Worm (Caenorhabditis elegans) whole organism, late embryonic: ENCODE results near the gene C04E7.5.
"Not testable (repeated sequence)": the region's sequence is repeated elsewhere in the genome, so short reads cannot be mapped to it uniquely, and the experiment has no call there.

Experiments
- ama-1 ChIP-seq: fragments of 150-350 bp; optimal IDR thresholded peaks from 2 replicates; lab custom pipeline; 2014
- dmd-4 ChIP-seq: sonication (generic microtip); optimal IDR thresholded peaks from 2 replicates; lab custom pipeline; 2016; ENCODE audit warnings: borderline replicate concordance, missing genetic modification characterization, missing compliant biosample characterization
- hlh-30 ChIP-seq: sonication (generic microtip); optimal IDR thresholded peaks from 2 replicates; lab custom pipeline; 2017; ENCODE audit warnings: antibody characterized with exemption, missing genetic modification characterization, missing compliant biosample characterization; ENCODE audit not compliant: insufficient read depth
- nhr-11 ChIP-seq: fragments of 150-350 bp; optimal IDR thresholded peaks from 2 replicates; lab custom pipeline; 2014; ENCODE audit warnings: missing biosample characterization, missing genetic modification characterization
- npax-4 ChIP-seq: sonication (generic microtip); optimal IDR thresholded peaks from 2 replicates; lab custom pipeline; 2016; ENCODE audit warnings: missing genetic modification characterization, missing compliant biosample characterization
- pha-4 ChIP-seq: fragments of 150-350 bp; optimal IDR thresholded peaks from 2 replicates; lab custom pipeline; 2018; ENCODE audit warnings: missing biosample characterization, missing genetic modification reagents, missing genetic modification characterization
- pqm-1 ChIP-seq: sonication (generic microtip); optimal IDR thresholded peaks from 2 replicates; lab custom pipeline; 2016; ENCODE audit warnings: missing genetic modification characterization, missing compliant biosample characterization
- tbx-7 ChIP-seq: sonication (generic microtip); optimal IDR thresholded peaks from 2 replicates; lab custom pipeline; 2016; ENCODE audit warnings: missing genotype, missing genetic modification characterization, missing compliant biosample characterization
- unc-55 ChIP-seq: sonication (generic microtip); optimal IDR thresholded peaks from 2 replicates; lab custom pipeline; 2017; ENCODE audit warnings: missing biosample characterization, missing genetic modification reagents, missing genetic modification characterization
- unc-86 ChIP-seq: sonication (generic microtip); optimal IDR thresholded peaks from 2 replicates; lab custom pipeline; 2016; ENCODE audit warnings: missing genetic modification characterization, missing compliant biosample characterization

- not testable (repeated sequence) for TF ChIP-seq ama-1 (lab: Kevin White, UChicago); hlh-30 (tag; lab: Kevin White, UChicago); npax-4; nhr-11 (tag; lab: Kevin White, UChicago); pha-4 (tag; lab: Kevin White, UChicago); tbx-7; dmd-4 (tag; lab: Kevin White, UChicago); unc-86 (tag; lab: Kevin White, UChicago); pqm-1 (tag; lab: Kevin White, UChicago); unc-55 (GFP tag; lab: Kevin White, UChicago)
These were observed 9.2 kb upstream of the C04E7.5 start for ce11 chrX:351398-351797.
